Fruit fly (Drosophila melanogaster) whole organism, wandering third instar larva: ENCODE data around the gene Spec2.

Experiments
- CG32264 ChIP-seq: fragments of 200-800 bp; sonication (Bioruptor generic); optimal IDR thresholded peaks from 2 replicates; lab custom pipeline; 2016; ENCODE audit warnings: missing biosample characterization, missing genetic modification characterization
- Dfd ChIP-seq: fragments of >200 bp; optimal IDR thresholded peaks from 2 replicates; lab custom pipeline; 2017; ENCODE audit warnings: missing biosample characterization, missing genetic modification characterization
- GATAd ChIP-seq: sonication (Bioruptor generic); optimal IDR thresholded peaks from 2 replicates; lab custom pipeline; 2016; ENCODE audit warnings: missing biosample characterization, missing genetic modification characterization
- Hnf4 ChIP-seq: fragments of 200-800 bp; sonication (Bioruptor generic); optimal IDR thresholded peaks from 2 replicates; lab custom pipeline; 2016; ENCODE audit warnings: missing biosample characterization, mild to moderate bottlenecking, missing genetic modification characterization
- Rel ChIP-seq, 2 experiments: fragments of 200-800 bp; sonication (Bioruptor generic) in 1 of 2; optimal IDR thresholded peaks; 2 replicates in 1 of 2; 3 replicates in 1 of 2; lab custom pipeline; 2016 to 2019; ENCODE audit warnings: mild to moderate bottlenecking in 2 of 2, missing biosample characterization in 2 of 2, missing genetic modification characterization in 2 of 2, moderate library complexity in 1 of 2
- ey ChIP-seq: fragments of 200-800 bp; sonication (Bioruptor generic); optimal IDR thresholded peaks from 2 replicates; lab custom pipeline; 2016; ENCODE audit warnings: missing biosample characterization, missing genetic modification characterization
- foxo ChIP-seq, 2 experiments: fragments of 200-800 bp; sonication (Bioruptor generic); optimal IDR thresholded peaks; 2 replicates in 1 of 2; 3 replicates in 1 of 2; lab custom pipeline; 2016 to 2017; ENCODE audit warnings: missing biosample characterization in 2 of 2, missing genetic modification characterization in 2 of 2
- fru ChIP-seq: fragments of 200-800 bp; sonication (Bioruptor generic); optimal IDR thresholded peaks from 3 replicates; lab custom pipeline; 2016; ENCODE audit warnings: missing biosample characterization, mild to moderate bottlenecking, missing genetic modification characterization
- h ChIP-seq: fragments of 200-800 bp; sonication (Bioruptor generic); optimal IDR thresholded peaks from 3 replicates; lab custom pipeline; 2016; ENCODE audit warnings: missing biosample characterization, mild to moderate bottlenecking, missing genetic modification characterization
- jim ChIP-seq: fragments of 175-275, 200-325 bp; sonication (Bioruptor generic); optimal IDR thresholded peaks from 2 replicates; lab custom pipeline; 2016; ENCODE audit warnings: missing biosample characterization, mild to moderate bottlenecking, missing genetic modification characterization
- sv ChIP-seq: fragments of 200-800 bp; sonication (Bioruptor generic); optimal IDR thresholded peaks from 3 replicates; lab custom pipeline; 2016; ENCODE audit warnings: missing biosample characterization, missing genetic modification characterization

Spec2 gene

DNA sequence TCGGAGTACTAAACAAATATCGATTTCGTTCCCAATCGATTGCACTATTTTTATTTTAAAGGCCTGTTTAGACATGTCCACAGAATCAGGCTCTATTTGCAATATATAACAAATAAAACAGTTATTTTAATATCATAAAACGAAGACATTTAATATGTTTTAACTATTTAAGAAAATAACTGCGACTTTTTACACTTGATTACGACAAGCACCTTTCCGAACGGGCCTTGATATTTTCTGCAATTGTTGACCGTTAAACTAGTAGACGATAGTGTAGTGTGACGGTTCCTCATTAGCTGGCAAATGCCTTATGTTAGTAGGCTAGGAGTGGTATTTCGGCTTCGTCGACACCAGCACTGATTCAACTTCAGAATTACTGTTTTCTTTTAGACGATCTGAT, 55.3 kb downstream of the Spec2 start, which contains the start of the genes CG2931 and Rheb (continued):
- TF ChIP-seq Rel (GFP tag; optimal IDR thresholded peaks at IDR 0.05; lab: Kevin White, UChicago) (no peak), Rel (tag; optimal IDR thresholded peaks at IDR 0.05; lab: Kevin White, UChicago) (peak; percentile 13), CG32264 (GFP tag; lab: Kevin White, UChicago) (no peak), ey (peak; percentile 52), foxo (GFP tag; optimal IDR thresholded peaks at IDR 0.05; lab: Kevin White, UChicago) (peak in 1 of 2 experiments; percentile 71), h (peak; percentile 69), GATAd (GFP tag; lab: Kevin White, UChicago) (no peak), sv (GFP tag; lab: Kevin White, UChicago) (peak; percentile 66), fru (GFP tag; lab: Kevin White, UChicago) (peak; percentile 44), Dfd (GFP tag; lab: Kevin White, UChicago) (no peak), Hnf4 (GFP tag; lab: Kevin White, UChicago) (peak; percentile 69), jim (no peak)
